Worm (Caenorhabditis elegans) whole organism, L3 larva: Measurements from ENCODE around the gene str-108.

Experiments
- ZK546.5 ChIP-seq: sonication (generic microtip); optimal IDR thresholded peaks from 2 replicates; lab custom pipeline; 2017; ENCODE audit warnings: missing biosample characterization, missing genetic modification characterization
- ama-1 ChIP-seq: fragments of 150-350 bp; optimal IDR thresholded peaks from 2 replicates; lab custom pipeline; 2018
- ceh-16 ChIP-seq: sonication (generic microtip); optimal IDR thresholded peaks from 2 replicates; lab custom pipeline; 2017; ENCODE audit warnings: missing biosample characterization, missing genetic modification characterization
- ceh-28 ChIP-seq: fragments of 150-350 bp; optimal IDR thresholded peaks from 2 replicates; lab custom pipeline; 2014; ENCODE audit warnings: missing biosample characterization, missing genetic modification reagents, missing genetic modification characterization
- ceh-9 ChIP-seq: sonication (generic microtip); optimal IDR thresholded peaks from 2 replicates; lab custom pipeline; 2018; ENCODE audit warnings: missing biosample characterization, missing genetic modification characterization
- egl-27 ChIP-seq: sonication (generic microtip); optimal IDR thresholded peaks from 4 replicates; lab custom pipeline; 2017; ENCODE audit warnings: missing biosample characterization, missing genetic modification reagents, missing genetic modification characterization
- egl-5 ChIP-seq: fragments of 150-350 bp; optimal IDR thresholded peaks from 2 replicates; lab custom pipeline; 2017; ENCODE audit warnings: missing biosample characterization, missing genetic modification reagents, missing genetic modification characterization, inconsistent platforms
- elt-1 ChIP-seq: fragments of 150-350 bp; optimal IDR thresholded peaks from 2 replicates; lab custom pipeline; 2014; ENCODE audit warnings: missing biosample characterization, missing genetic modification characterization
- elt-2 ChIP-seq: sonication (generic microtip); optimal IDR thresholded peaks from 2 replicates; lab custom pipeline; 2016; ENCODE audit warnings: missing genetic modification reagents, mild to moderate bottlenecking, missing genetic modification characterization, missing compliant biosample characterization
- eor-1 ChIP-seq, 2 experiments: fragments of 150-350 bp; optimal IDR thresholded peaks; 2 replicates each; lab custom pipeline; 2014 to 2018; ENCODE audit warnings: missing biosample characterization in 2 of 2, missing genetic modification characterization in 2 of 2
- fkh-10 ChIP-seq: sonication (generic microtip); optimal IDR thresholded peaks from 2 replicates; lab custom pipeline; 2017; ENCODE audit warnings: missing biosample characterization, missing genetic modification reagents, missing genetic modification characterization
- fkh-2 ChIP-seq: fragments of 150-350 bp; optimal IDR thresholded peaks from 2 replicates; lab custom pipeline; 2014; ENCODE audit warnings: missing biosample characterization, missing genetic modification reagents, missing genetic modification characterization
- fos-1 ChIP-seq: fragments of 150-350 bp; optimal IDR thresholded peaks from 2 replicates; lab custom pipeline; 2014; ENCODE audit warnings: missing biosample characterization, missing genetic modification characterization
- hmg-11 ChIP-seq: sonication (generic microtip); optimal IDR thresholded peaks from 2 replicates; lab custom pipeline; 2016; ENCODE audit warnings: missing genetic modification characterization, missing compliant biosample characterization
- jun-1 ChIP-seq: fragments of 150-350 bp; optimal IDR thresholded peaks from 2 replicates; lab custom pipeline; 2014; ENCODE audit warnings: missing biosample characterization, missing genetic modification reagents, missing genetic modification characterization
- lin-15B ChIP-seq: fragments of 150-350 bp; optimal IDR thresholded peaks from 2 replicates; lab custom pipeline; 2014; ENCODE audit warnings: missing biosample characterization, missing genetic modification characterization
- lin-39 ChIP-seq: fragments of 150-350 bp; optimal IDR thresholded peaks from 2 replicates; lab custom pipeline; 2018; ENCODE audit warnings: missing biosample characterization, missing genetic modification reagents, missing genetic modification characterization
- lsy-12 ChIP-seq: sonication (generic microtip); optimal IDR thresholded peaks from 2 replicates; lab custom pipeline; 2016; ENCODE audit warnings: mild to moderate bottlenecking, missing genetic modification characterization, missing compliant biosample characterization
- mdl-1 ChIP-seq: fragments of 150-350 bp; optimal IDR thresholded peaks from 2 replicates; lab custom pipeline; 2014; ENCODE audit warnings: missing biosample characterization, missing genetic modification characterization
- nfya-1 ChIP-seq: sonication (generic microtip); optimal IDR thresholded peaks from 2 replicates; lab custom pipeline; 2017; ENCODE audit warnings: missing genetic modification characterization, mild to moderate bottlenecking, missing compliant biosample characterization, antibody characterized with exemption, moderate library complexity; ENCODE audit not compliant: insufficient read depth
- nhr-11 ChIP-seq: fragments of 150-350 bp; optimal IDR thresholded peaks from 2 replicates; lab custom pipeline; 2014; ENCODE audit warnings: missing biosample characterization, missing genetic modification characterization
- nhr-12 ChIP-seq: fragments of 150-350 bp; optimal IDR thresholded peaks from 2 replicates; lab custom pipeline; 2014; ENCODE audit warnings: missing biosample characterization, missing genetic modification characterization
- nhr-23 ChIP-seq: fragments of 150-350 bp; optimal IDR thresholded peaks from 2 replicates; lab custom pipeline; 2014; ENCODE audit warnings: missing biosample characterization, missing genetic modification reagents, missing genetic modification characterization
- nhr-237 ChIP-seq: fragments of 150-350 bp; optimal IDR thresholded peaks from 2 replicates; lab custom pipeline; 2014; ENCODE audit warnings: missing biosample characterization, missing genetic modification characterization
- nhr-25 ChIP-seq: sonication (generic microtip); optimal IDR thresholded peaks from 2 replicates; lab custom pipeline; 2017; ENCODE audit warnings: missing biosample characterization, missing genetic modification characterization
- nhr-28 ChIP-seq: fragments of 150-350 bp; optimal IDR thresholded peaks from 2 replicates; lab custom pipeline; 2014; ENCODE audit warnings: missing biosample characterization, missing genetic modification characterization
- nhr-43 ChIP-seq: sonication (generic microtip); optimal IDR thresholded peaks from 2 replicates; lab custom pipeline; 2016; ENCODE audit warnings: mild to moderate bottlenecking, missing genetic modification characterization, missing compliant biosample characterization; ENCODE audit not compliant: poor library complexity, severe bottlenecking
- nhr-67 ChIP-seq: fragments of 150-350 bp; optimal IDR thresholded peaks from 2 replicates; lab custom pipeline; 2014; ENCODE audit warnings: missing biosample characterization, missing genetic modification characterization
- nhr-76 ChIP-seq: fragments of 150-350 bp; sonication (generic microtip); optimal IDR thresholded peaks from 5 replicates; lab custom pipeline; 2014; ENCODE audit warnings: missing biosample characterization, missing genetic modification characterization
- pha-4 ChIP-seq: fragments of 150-350 bp; optimal IDR thresholded peaks from 2 replicates; lab custom pipeline; 2014; ENCODE audit warnings: missing biosample characterization, missing genetic modification reagents, missing genetic modification characterization
- pqm-1 ChIP-seq: fragments of 150-350 bp; optimal IDR thresholded peaks from 2 replicates; lab custom pipeline; 2017; ENCODE audit warnings: missing biosample characterization, missing genetic modification characterization, inconsistent platforms
- sea-2 ChIP-seq: fragments of 150-350 bp; sonication (generic microtip); optimal IDR thresholded peaks from 4 replicates; lab custom pipeline; 2014; ENCODE audit warnings: missing biosample characterization, missing genetic modification reagents, missing genetic modification characterization
- snpc-4 ChIP-seq: fragments of 150-350 bp; optimal IDR thresholded peaks from 2 replicates; lab custom pipeline; 2014; ENCODE audit warnings: missing biosample characterization, missing genetic modification characterization
- tbx-2 ChIP-seq: sonication (generic microtip); optimal IDR thresholded peaks from 2 replicates; lab custom pipeline; 2016; ENCODE audit warnings: mild to moderate bottlenecking, missing genetic modification characterization, missing compliant biosample characterization
- unc-39 ChIP-seq: sonication (generic microtip); optimal IDR thresholded peaks from 4 replicates; lab custom pipeline; 2017; ENCODE audit warnings: missing biosample characterization, missing genetic modification characterization
- unc-62 ChIP-seq: fragments of 150-350 bp; sonication (generic microtip); optimal IDR thresholded peaks from 4 replicates; lab custom pipeline; 2014; ENCODE audit warnings: missing biosample characterization, missing genetic modification reagents, missing genetic modification characterization
- zag-1 ChIP-seq: fragments of 150-350 bp; optimal IDR thresholded peaks from 2 replicates; lab custom pipeline; 2014; ENCODE audit warnings: missing biosample characterization, missing genetic modification characterization
- ztf-11 ChIP-seq: fragments of 150-350 bp; optimal IDR thresholded peaks from 2 replicates; lab custom pipeline; 2014; ENCODE audit warnings: missing biosample characterization, missing genetic modification characterization
- ztf-4 ChIP-seq: fragments of 150-350 bp; optimal IDR thresholded peaks from 2 replicates; lab custom pipeline; 2014; ENCODE audit warnings: missing biosample characterization, missing genetic modification characterization

The str-108 gene

DNA sequence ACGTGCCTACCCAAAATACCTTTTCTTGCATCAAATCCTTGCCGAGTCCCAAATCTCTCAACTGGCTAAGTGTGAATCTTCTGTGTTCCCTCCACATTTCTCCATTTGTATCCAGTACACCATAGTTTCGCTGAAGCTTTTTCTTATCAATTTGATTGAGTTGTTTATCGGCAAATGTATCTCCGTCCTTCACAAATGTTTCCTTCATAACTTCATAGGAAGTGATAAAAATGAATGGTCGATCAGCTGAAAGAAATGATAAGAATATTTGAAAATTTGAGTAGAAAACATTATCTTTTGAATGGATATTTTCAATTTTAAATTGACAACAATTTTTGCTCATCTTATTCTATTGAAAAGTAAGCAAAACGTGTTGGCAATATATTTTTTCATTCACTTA, 9.2 kb downstream of the str-108 start:
- TF ChIP-seq nhr-76 (tag; lab: Kevin White, UChicago) (no peak), elt-2 (tag; lab: Kevin White, UChicago) (peak; percentile 60), snpc-4 (no peak), eor-1 (tag; optimal IDR thresholded peaks at IDR 0.05; lab: Kevin White, UChicago) (no peak), nhr-23 (tag; lab: Kevin White, UChicago) (no peak), nhr-43 (tag; lab: Kevin White, UChicago) (no peak), nhr-11 (tag; lab: Kevin White, UChicago) (no peak), nfya-1 (tag; lab: Kevin White, UChicago) (no peak), pqm-1 (tag; lab: Kevin White, UChicago) (peak; percentile 35), fkh-2 (tag; lab: Kevin White, UChicago) (no peak)

DNA sequence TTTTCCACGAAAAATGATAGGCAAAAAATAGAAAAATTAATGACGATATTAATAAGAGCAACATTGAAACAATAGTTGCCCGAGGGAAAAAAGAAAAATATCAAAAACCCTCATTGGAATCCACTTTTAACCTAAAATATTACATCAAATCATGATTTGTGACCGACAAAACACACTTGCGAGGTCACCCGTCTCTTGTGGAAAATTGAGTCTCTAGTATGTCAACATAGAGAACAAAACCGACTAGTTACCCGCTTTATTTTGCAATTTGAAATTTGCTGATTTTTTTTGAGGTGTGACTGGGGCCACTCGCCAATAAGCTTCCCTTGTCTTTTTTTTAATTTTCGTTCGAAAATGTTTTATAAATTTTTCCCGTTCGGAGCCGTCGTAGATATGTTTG, 9.7 kb downstream of the str-108 start, which contains the start of gene cyp-33D1:
Gene cyp-33D1 (minus strand): TSS at position 101 of the 400 bp plus-strand sequence.
- TF ChIP-seq nhr-28 (tag; lab: Kevin White, UChicago) (no peak), mdl-1 (no peak), tbx-2 (no peak), nhr-11 (tag; lab: Kevin White, UChicago) (no peak), ZK546.5 (tag; lab: Kevin White, UChicago) (no peak), sea-2 (GFP tag; lab: Kevin White, UChicago) (no peak), lin-39 (tag; lab: Kevin White, UChicago) (no peak), pqm-1 (tag; lab: Kevin White, UChicago) (no peak), jun-1 (tag; lab: Kevin White, UChicago) (no peak)

DNA sequence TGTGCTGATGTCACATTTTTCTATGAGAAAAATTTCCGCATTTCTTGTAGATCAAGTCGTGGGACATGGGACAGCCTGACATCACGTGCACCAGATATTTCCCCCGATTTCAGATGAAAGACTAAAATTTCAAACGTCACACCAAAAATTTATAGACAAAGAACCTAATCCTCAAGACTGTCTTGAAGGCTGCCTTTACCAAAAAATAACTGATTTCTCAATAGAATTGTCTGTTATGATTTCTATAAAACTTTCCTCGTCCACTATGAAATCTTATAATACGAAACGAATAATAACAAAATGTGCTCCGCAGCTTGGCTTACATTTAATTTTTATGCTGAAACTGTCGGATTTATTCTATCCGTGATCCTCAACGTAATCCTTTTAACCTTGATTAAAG, 14.3 kb downstream of the str-108 start, which contains the start of gene str-106:
Gene str-106 (plus strand): TSS at position 301 of the 400 bp plus-strand sequence.
- TF ChIP-seq hmg-11 (tag; lab: Kevin White, UChicago) = no peak
- TF ChIP-seq ztf-11 (tag; lab: Kevin White, UChicago) = no peak
- no peak for TF ChIP-seq nhr-25
- TF ChIP-seq ceh-28 = no peak
- no peak for TF ChIP-seq pha-4
- no peak for TF ChIP-seq egl-27 (tag; lab: Kevin White, UChicago)
- no peak for TF ChIP-seq fkh-2 (tag; lab: Kevin White, UChicago)
- no peak for TF ChIP-seq nhr-23 (tag; lab: Kevin White, UChicago)
- TF ChIP-seq ceh-9 (tag; lab: Kevin White, UChicago) = no peak
- no peak for TF ChIP-seq ZK546.5 (tag; lab: Kevin White, UChicago)
- no peak for TF ChIP-seq unc-39 (tag; lab: Kevin White, UChicago)
- no peak for TF ChIP-seq ceh-16 (tag; lab: Kevin White, UChicago)
- TF ChIP-seq ama-1 (lab: Kevin White, UChicago) = no peak
- TF ChIP-seq egl-5 (tag; lab: Kevin White, UChicago) = no peak
- no peak for TF ChIP-seq nhr-67

DNA sequence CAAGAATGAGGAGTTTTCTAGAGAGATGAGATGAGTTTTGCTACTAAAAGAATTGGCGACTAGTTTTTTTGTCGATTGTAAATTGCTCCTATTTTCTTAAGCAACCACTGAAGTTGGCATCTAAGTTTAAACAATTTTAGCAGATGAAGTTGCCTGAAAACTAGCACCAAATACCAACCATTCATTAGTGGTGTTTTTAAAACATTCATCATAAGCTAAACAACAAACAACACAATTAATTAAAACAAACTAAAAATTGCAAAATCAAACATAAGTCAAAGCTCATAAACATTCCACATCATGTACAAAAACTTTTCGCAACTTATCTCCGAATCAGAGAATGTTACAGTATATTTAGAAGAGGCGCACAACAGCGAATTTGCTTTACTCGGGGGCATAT, 16.1 kb downstream of the str-108 start, which contains the start of gene srz-13:
Gene srz-13 (plus strand): TSS at position 301 of the 400 bp plus-strand sequence.
- TF ChIP-seq nhr-25 (no peak), tbx-2 (no peak), lin-15B (tag; lab: Kevin White, UChicago) (no peak), nhr-43 (tag; lab: Kevin White, UChicago) (no peak), hmg-11 (tag; lab: Kevin White, UChicago) (no peak), nhr-12 (tag; lab: Kevin White, UChicago) (no peak), pha-4 (no peak), ztf-11 (tag; lab: Kevin White, UChicago) (no peak), eor-1 (tag; optimal IDR thresholded peaks at IDR 0.05; lab: Kevin White, UChicago) (no peak), nhr-237 (tag; lab: Kevin White, UChicago) (no peak), nfya-1 (tag; lab: Kevin White, UChicago) (no peak)

DNA sequence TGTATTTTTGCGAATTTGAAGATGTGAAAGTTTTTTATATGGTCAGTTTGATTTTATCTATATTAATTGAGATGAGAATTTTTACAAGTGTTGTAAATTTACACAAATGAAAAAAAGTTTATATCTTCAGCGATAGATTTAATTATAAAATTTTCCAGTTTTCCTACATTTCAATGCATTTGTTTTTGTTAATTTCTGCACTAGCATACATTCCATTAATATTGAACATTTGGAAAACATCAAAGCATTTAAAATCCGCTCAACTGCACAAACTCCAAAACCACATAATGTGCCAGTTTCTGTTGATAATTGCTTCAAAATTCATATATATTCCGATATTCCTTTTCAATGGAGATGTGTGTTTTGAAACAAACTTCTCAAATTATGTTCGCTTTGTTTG, 16.9 kb downstream of the str-108 start, which contains the start of gene srh-277:
Gene srh-277 (plus strand): TSS at position 301 of the 400 bp plus-strand sequence.
- TF ChIP-seq pha-4 = no peak
- no peak for TF ChIP-seq elt-1
- no peak for TF ChIP-seq fkh-10
- no peak for TF ChIP-seq ZK546.5 (tag; lab: Kevin White, UChicago)
- no peak for TF ChIP-seq egl-27 (tag; lab: Kevin White, UChicago)
- no peak for TF ChIP-seq nhr-12 (tag; lab: Kevin White, UChicago)
- no peak for TF ChIP-seq mdl-1
- TF ChIP-seq lin-15B (tag; lab: Kevin White, UChicago) = no peak
- no peak for TF ChIP-seq pqm-1 (tag; lab: Kevin White, UChicago)
- TF ChIP-seq lin-39 (tag; lab: Kevin White, UChicago) = no peak
- no peak for TF ChIP-seq snpc-4
- no peak for TF ChIP-seq zag-1 (tag; lab: Kevin White, UChicago)
- no peak for TF ChIP-seq ztf-4 (tag; lab: Kevin White, UChicago)
- TF ChIP-seq elt-2 (tag; lab: Kevin White, UChicago) = no peak
- TF ChIP-seq unc-62 (GFP tag; lab: Kevin White, UChicago) = no peak
- no peak for TF ChIP-seq lsy-12 (tag; lab: Kevin White, UChicago)
- TF ChIP-seq ztf-11 (tag; lab: Kevin White, UChicago) = no peak
- no peak for TF ChIP-seq nhr-237 (tag; lab: Kevin White, UChicago)
- TF ChIP-seq fos-1 (tag; lab: Kevin White, UChicago) = no peak
- no peak for TF ChIP-seq fkh-2 (tag; lab: Kevin White, UChicago)
